Fruit fly (Drosophila melanogaster): ENCODE measurements around the gene CG4766.

The CG4766 gene

DNA sequence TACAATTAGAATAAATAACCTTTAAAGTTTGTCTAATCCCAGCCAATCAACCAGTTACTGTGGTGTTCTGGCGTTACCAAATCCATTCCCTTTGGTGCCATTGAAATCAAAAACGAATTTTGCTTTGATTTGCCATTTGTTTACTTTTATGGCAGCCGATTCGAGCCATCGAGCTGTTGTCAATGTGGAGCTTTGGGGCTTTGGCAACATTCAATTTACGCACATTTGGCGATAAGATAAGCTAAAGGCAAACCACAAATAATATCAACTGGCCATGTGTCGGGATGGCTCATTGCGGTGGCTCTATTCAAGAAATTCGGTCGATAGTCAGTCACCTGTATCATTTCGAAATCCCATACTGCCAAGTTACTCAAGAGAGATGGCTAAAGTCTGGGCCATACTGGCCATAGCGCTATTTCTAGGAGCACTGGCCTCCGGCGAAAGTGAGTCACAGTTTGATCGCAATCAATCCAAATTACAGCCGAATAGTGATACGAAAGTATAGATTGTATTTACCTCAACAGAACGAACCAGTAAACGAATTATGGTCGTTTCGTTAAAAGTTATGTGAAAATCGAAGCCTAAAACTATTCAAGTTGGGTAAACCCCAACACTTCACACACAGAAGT is 52.6 kb downstream of the CG4766 start, which contains the start of gene CG6041:
Gene CG6041, plus strand, starts transcription at position 291 of the 629 bp plus-strand sequence.
- TF ChIP-seq pan (optimal IDR thresholded peaks at IDR 0.05), result no peak
- TF ChIP-seq woc (GFP tag; optimal IDR thresholded peaks at IDR 0.05), result no peak
- TF ChIP-seq psq (GFP tag; optimal IDR thresholded peaks at IDR 0.05), result no peak
- TF ChIP-seq Abd-B (GFP tag; optimal IDR thresholded peaks at IDR 0.05), result no peak
- TF ChIP-seq GATAd (GFP tag; optimal IDR thresholded peaks at IDR 0.05), result no peak
- no peak for TF ChIP-seq Myc (optimal IDR thresholded peaks at IDR 0.05)
- TF ChIP-seq jim (GFP tag; optimal IDR thresholded peaks at IDR 0.05), result no peak
- TF ChIP-seq Hnf4 (GFP tag; optimal IDR thresholded peaks at IDR 0.05), result no peak
- TF ChIP-seq sv (GFP tag; optimal IDR thresholded peaks at IDR 0.05), result no peak
- TF ChIP-seq lola (GFP tag; optimal IDR thresholded peaks at IDR 0.05), result no peak
- no peak for TF ChIP-seq tai (GFP tag; optimal IDR thresholded peaks at IDR 0.05)
- TF ChIP-seq CrebA (GFP tag; optimal IDR thresholded peaks at IDR 0.05; ENCODE audit: borderline replicate concordance), result no peak
- TF ChIP-seq rgr (GFP tag; optimal IDR thresholded peaks at IDR 0.05), result no peak
- no peak for TF ChIP-seq Jra (GFP tag; optimal IDR thresholded peaks at IDR 0.05)
- no peak for TF ChIP-seq dl (GFP tag; optimal IDR thresholded peaks at IDR 0.05; ENCODE audit: insufficient read depth in 1 of 2, partially characterized antibody in 2 of 2)
- no peak for TF ChIP-seq Hr83 (GFP tag; optimal IDR thresholded peaks at IDR 0.05; ENCODE audit: poor library complexity, severe bottlenecking)
- no peak for TF ChIP-seq CG32264 (GFP tag; optimal IDR thresholded peaks at IDR 0.05)
- TF ChIP-seq foxo (GFP tag; optimal IDR thresholded peaks at IDR 0.05), result no peak
